Worm (Caenorhabditis elegans) whole organism, L3 larva: ENCODE measurements around the gene che-11.

Experiments used
- R02D3.7 ChIP-seq: fragments of 150-350 bp; optimal IDR thresholded peaks from 2 replicates; lab custom pipeline; 2014; ENCODE audit warnings: missing biosample characterization, missing genetic modification characterization
- ama-1 ChIP-seq: fragments of 150-350 bp; optimal IDR thresholded peaks from 2 replicates; lab custom pipeline; 2018
- ceh-16 ChIP-seq: sonication (generic microtip); optimal IDR thresholded peaks from 2 replicates; lab custom pipeline; 2017; ENCODE audit warnings: missing biosample characterization, missing genetic modification characterization
- ceh-82 ChIP-seq: fragments of 150-350 bp; optimal IDR thresholded peaks from 2 replicates; lab custom pipeline; 2014; ENCODE audit warnings: missing biosample characterization, missing genetic modification characterization
- ceh-9 ChIP-seq: sonication (generic microtip); optimal IDR thresholded peaks from 2 replicates; lab custom pipeline; 2018; ENCODE audit warnings: missing biosample characterization, missing genetic modification characterization
- egl-5 ChIP-seq: fragments of 150-350 bp; optimal IDR thresholded peaks from 2 replicates; lab custom pipeline; 2017; ENCODE audit warnings: missing biosample characterization, missing genetic modification reagents, missing genetic modification characterization, inconsistent platforms
- elt-1 ChIP-seq: fragments of 150-350 bp; optimal IDR thresholded peaks from 2 replicates; lab custom pipeline; 2014; ENCODE audit warnings: missing biosample characterization, missing genetic modification characterization
- elt-2 ChIP-seq: sonication (generic microtip); optimal IDR thresholded peaks from 2 replicates; lab custom pipeline; 2016; ENCODE audit warnings: missing genetic modification reagents, mild to moderate bottlenecking, missing genetic modification characterization, missing compliant biosample characterization
- eor-1 ChIP-seq, 2 experiments: fragments of 150-350 bp; optimal IDR thresholded peaks; 2 replicates each; lab custom pipeline; 2014 to 2018; ENCODE audit warnings: missing biosample characterization in 2 of 2, missing genetic modification characterization in 2 of 2
- fkh-10 ChIP-seq: sonication (generic microtip); optimal IDR thresholded peaks from 2 replicates; lab custom pipeline; 2017; ENCODE audit warnings: missing biosample characterization, missing genetic modification reagents, missing genetic modification characterization
- fkh-2 ChIP-seq: fragments of 150-350 bp; optimal IDR thresholded peaks from 2 replicates; lab custom pipeline; 2014; ENCODE audit warnings: missing biosample characterization, missing genetic modification reagents, missing genetic modification characterization
- hmg-11 ChIP-seq: sonication (generic microtip); optimal IDR thresholded peaks from 2 replicates; lab custom pipeline; 2016; ENCODE audit warnings: missing genetic modification characterization, missing compliant biosample characterization
- lin-39 ChIP-seq: fragments of 150-350 bp; optimal IDR thresholded peaks from 2 replicates; lab custom pipeline; 2018; ENCODE audit warnings: missing biosample characterization, missing genetic modification reagents, missing genetic modification characterization
- lsy-12 ChIP-seq: sonication (generic microtip); optimal IDR thresholded peaks from 2 replicates; lab custom pipeline; 2016; ENCODE audit warnings: mild to moderate bottlenecking, missing genetic modification characterization, missing compliant biosample characterization
- mml-1 ChIP-seq: fragments of 150-350 bp; sonication (generic microtip); optimal IDR thresholded peaks from 3 replicates; lab custom pipeline; 2014; ENCODE audit warnings: missing biosample characterization, missing genetic modification characterization
- nfya-1 ChIP-seq: sonication (generic microtip); optimal IDR thresholded peaks from 2 replicates; lab custom pipeline; 2017; ENCODE audit warnings: missing genetic modification characterization, mild to moderate bottlenecking, missing compliant biosample characterization, antibody characterized with exemption, moderate library complexity; ENCODE audit not compliant: insufficient read depth
- nhr-11 ChIP-seq: fragments of 150-350 bp; optimal IDR thresholded peaks from 2 replicates; lab custom pipeline; 2014; ENCODE audit warnings: missing biosample characterization, missing genetic modification characterization
- nhr-23 ChIP-seq: fragments of 150-350 bp; optimal IDR thresholded peaks from 2 replicates; lab custom pipeline; 2014; ENCODE audit warnings: missing biosample characterization, missing genetic modification reagents, missing genetic modification characterization
- nhr-25 ChIP-seq: sonication (generic microtip); optimal IDR thresholded peaks from 2 replicates; lab custom pipeline; 2017; ENCODE audit warnings: missing biosample characterization, missing genetic modification characterization
- nhr-28 ChIP-seq: fragments of 150-350 bp; optimal IDR thresholded peaks from 2 replicates; lab custom pipeline; 2014; ENCODE audit warnings: missing biosample characterization, missing genetic modification characterization
- pha-4 ChIP-seq: fragments of 150-350 bp; optimal IDR thresholded peaks from 2 replicates; lab custom pipeline; 2014; ENCODE audit warnings: missing biosample characterization, missing genetic modification reagents, missing genetic modification characterization
- sea-2 ChIP-seq: fragments of 150-350 bp; sonication (generic microtip); optimal IDR thresholded peaks from 4 replicates; lab custom pipeline; 2014; ENCODE audit warnings: missing biosample characterization, missing genetic modification reagents, missing genetic modification characterization
- tbx-2 ChIP-seq: sonication (generic microtip); optimal IDR thresholded peaks from 2 replicates; lab custom pipeline; 2016; ENCODE audit warnings: mild to moderate bottlenecking, missing genetic modification characterization, missing compliant biosample characterization
- unc-62 ChIP-seq: fragments of 150-350 bp; sonication (generic microtip); optimal IDR thresholded peaks from 4 replicates; lab custom pipeline; 2014; ENCODE audit warnings: missing biosample characterization, missing genetic modification reagents, missing genetic modification characterization
- ztf-11 ChIP-seq: fragments of 150-350 bp; optimal IDR thresholded peaks from 2 replicates; lab custom pipeline; 2014; ENCODE audit warnings: missing biosample characterization, missing genetic modification characterization
- ztf-4 ChIP-seq: fragments of 150-350 bp; optimal IDR thresholded peaks from 2 replicates; lab custom pipeline; 2014; ENCODE audit warnings: missing biosample characterization, missing genetic modification characterization

che-11 gene

DNA sequence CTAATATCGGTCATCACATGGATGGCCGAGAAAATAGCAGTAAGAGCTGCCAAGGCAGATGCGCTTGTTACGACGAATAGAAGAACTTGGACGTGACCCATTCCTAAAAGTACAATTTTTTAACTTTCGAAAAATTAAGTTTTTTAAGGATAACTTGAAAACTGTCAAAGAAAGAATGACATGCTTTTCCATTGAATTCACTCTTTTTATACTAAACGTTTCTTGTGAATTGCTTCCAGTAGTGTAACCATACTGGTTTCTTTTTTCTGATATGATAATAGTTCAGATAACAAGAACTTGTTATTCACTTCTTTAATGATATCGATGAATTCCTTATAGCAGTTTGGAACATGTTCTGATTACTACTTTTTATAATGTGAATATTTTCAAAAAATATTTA, 17.1 kb upstream of the che-11 start, which contains the start of gene col-37:
col-37 (minus strand) TSS at position 101 of the 400 bp plus-strand sequence.
- no peak for TF ChIP-seq sea-2
- no peak for TF ChIP-seq ztf-4
- no peak for TF ChIP-seq pha-4 (tag; lab: Kevin White, UChicago)
- no peak for TF ChIP-seq ztf-11
- TF ChIP-seq ceh-82 (tag; lab: Kevin White, UChicago), result no peak
- TF ChIP-seq elt-2, result no peak
- no peak for TF ChIP-seq tbx-2 (tag; lab: Kevin White, UChicago)
- no peak for TF ChIP-seq ama-1
- no peak for TF ChIP-seq fkh-10 (GFP tag; lab: Kevin White, UChicago)

DNA sequence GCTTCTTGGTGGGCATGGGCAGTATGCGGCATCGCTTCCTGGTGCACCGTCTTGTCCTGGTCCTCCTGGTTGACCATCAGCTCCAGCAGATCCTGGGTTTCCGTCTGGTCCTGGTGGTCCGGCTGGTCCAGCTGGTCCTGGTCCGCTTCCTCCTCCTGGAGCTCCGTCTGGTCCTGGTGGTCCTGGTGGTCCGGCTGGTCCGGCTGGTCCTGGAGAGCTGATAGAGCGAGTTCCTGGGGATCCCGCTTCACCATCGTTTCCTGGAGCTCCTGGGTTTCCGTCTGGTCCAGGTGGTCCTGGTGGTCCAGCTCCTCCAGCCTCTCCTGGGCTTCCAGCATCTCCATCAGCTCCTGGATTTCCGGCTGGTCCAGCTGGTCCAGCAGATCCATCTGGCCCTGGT, 16.5 kb upstream of the che-11 start:
- TF ChIP-seq nhr-23 (tag; lab: Kevin White, UChicago), result no peak
- no peak for TF ChIP-seq eor-1 (tag; optimal IDR thresholded peaks at IDR 0.05; lab: Kevin White, UChicago)

DNA sequence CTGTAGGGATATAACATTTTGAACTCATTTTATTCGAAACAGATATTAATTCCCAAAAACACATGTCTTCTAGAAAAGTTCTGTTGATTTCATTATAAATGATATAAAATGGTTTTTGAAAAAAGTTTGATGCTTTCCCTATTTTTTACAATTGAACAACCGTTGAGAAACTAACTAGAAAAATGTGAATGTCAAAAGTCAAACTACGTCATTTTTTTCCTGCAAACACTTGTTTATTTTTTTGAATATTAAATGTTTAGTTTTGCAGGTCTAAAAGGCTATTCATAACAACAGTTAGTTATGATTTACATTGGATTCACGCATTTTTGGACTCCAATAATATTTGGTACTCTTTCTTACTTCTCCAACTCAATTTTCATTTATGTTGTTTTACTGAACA, 12.4 kb upstream of the che-11 start, which contains the start of gene srj-4:
srj-4 (plus strand) TSS at position 301 of the 400 bp plus-strand sequence.
- no peak for TF ChIP-seq ceh-82 (tag; lab: Kevin White, UChicago)
- no peak for TF ChIP-seq ceh-9 (tag; lab: Kevin White, UChicago)
- TF ChIP-seq ama-1, result no peak
- no peak for TF ChIP-seq fkh-2 (tag; lab: Kevin White, UChicago)
- TF ChIP-seq elt-1 (tag; lab: Kevin White, UChicago), result no peak
- TF ChIP-seq, all 47 proteins: peak for 0

DNA sequence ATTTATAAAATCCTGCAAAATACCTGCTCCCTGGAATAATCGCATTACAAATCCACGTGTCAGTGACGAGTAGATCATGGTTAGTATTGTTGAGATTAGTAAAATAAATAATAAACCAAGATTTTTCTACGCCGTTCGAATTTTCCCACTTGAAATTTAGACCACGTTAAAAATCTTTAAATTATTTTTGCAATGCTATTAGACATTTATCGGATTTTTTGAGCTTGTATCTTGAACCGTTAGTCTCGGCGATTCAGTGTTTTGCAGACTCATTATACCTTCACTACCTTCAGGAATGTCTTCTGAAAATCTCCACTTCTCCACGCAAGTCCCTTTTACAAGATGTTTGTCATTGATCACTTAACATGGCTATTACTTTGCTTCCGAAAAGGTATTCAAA, 11.7 kb upstream of the che-11 start, which contains the start of gene C27A7.5:
C27A7.5 (minus strand) TSS at position 101 of the 400 bp plus-strand sequence.
- TF ChIP-seq nhr-28, result no peak
- no peak for TF ChIP-seq nhr-11 (tag; lab: Kevin White, UChicago)
- no peak for TF ChIP-seq nfya-1 (tag; lab: Kevin White, UChicago)

DNA sequence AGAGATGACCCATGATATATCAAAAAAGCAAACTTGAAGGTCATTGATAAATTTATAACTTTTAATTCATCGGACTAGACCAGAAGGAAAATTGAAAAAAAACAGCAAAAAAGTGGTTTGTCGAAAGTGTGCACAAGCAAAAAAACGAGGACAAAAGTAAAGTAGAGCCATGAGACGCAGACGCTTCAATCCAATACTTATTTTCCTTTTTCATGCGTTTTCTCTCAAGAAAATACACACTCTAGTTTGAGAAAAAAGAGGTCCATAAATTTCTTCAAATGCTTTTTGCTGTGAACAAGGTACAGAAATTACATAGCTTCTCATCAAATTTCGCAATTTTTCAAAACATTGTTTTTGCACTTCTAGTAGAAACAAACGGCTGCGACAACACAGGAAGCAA, 10.7 kb upstream of the che-11 start:
- no peak for TF ChIP-seq lin-39 (tag; lab: Kevin White, UChicago)
- no peak for TF ChIP-seq fkh-10 (GFP tag; lab: Kevin White, UChicago)
- TF ChIP-seq unc-62 (GFP tag; lab: Kevin White, UChicago), result no peak
- peak; percentile 34 for TF ChIP-seq hmg-11 (tag; lab: Kevin White, UChicago)
- no peak for TF ChIP-seq mml-1
- TF ChIP-seq nfya-1 (tag; lab: Kevin White, UChicago), result peak; percentile 15
- TF ChIP-seq tbx-2 (tag; lab: Kevin White, UChicago), result no peak
- TF ChIP-seq, all 47 proteins: peak for 2

DNA sequence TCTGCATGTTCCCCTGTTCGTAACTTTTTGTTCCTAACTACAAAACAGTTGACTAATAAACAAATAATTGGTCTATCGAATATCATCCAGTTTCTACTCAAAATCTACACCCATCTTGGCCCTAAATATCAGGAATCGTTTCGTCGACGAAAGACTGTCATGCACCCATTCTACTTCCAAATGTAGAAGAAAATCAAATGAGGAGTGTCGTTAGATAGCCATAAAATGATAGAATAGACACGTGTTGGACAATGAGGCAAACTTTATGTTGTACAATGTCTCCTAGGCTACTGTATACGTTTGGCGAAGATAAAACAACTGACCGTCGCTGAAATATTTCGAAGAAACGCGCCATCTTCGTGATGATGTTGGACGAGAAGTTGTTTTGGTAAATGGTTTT, 9.5 kb upstream of the che-11 start:
- no peak for TF ChIP-seq sea-2
- no peak for TF ChIP-seq lsy-12 (tag; lab: Kevin White, UChicago)
- peak; percentile 35 for TF ChIP-seq egl-5 (tag; lab: Kevin White, UChicago)
- TF ChIP-seq nhr-25, result peak; percentile 51

DNA sequence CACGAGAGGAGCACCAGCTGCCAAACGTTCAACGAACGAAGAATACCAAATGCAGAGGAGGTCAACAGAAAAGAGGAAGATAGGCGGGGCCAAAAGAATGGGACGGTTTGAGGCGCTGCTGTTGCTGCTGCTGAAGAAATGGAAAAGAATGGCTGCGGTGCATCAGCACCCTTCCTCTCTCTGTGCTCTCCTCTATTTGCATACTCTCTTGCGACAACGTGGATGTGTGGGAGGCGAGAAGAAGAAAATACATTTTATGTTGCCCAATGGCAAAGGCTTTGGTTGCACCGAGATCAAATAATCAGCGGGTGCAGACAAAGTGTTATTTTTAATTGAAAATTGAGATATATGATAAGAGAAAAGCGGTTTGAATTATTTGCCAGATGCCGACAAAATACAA, 7.9 kb upstream of the che-11 start:
- TF ChIP-seq nfya-1 (tag; lab: Kevin White, UChicago) (peak; percentile 25), hmg-11 (tag; lab: Kevin White, UChicago) (no peak)
- TF ChIP-seq, all 47 proteins: peak for 1

DNA sequence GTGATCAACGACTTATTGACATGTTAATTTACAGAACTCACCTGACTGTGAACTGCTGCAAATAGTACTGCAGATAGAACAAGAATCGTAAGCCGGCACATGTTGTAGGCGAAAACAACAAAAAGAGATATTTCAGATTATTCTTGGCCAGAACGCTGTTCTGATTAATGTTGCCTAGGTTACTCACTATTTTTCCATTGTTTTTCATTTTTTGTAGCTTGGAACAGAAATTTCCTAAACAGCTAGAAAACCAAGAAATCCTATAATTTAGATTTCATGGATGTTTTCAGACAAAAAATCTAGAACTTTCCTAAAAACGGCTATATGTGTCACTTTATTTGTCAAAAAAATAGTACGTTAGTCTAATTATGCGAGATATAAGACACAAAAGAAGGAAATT, 4.0 kb upstream of the che-11 start, which contains the start of gene C27A7.9:
C27A7.9 (minus strand) TSS at position 101 of the 400 bp plus-strand sequence.
- TF ChIP-seq hmg-11 (tag; lab: Kevin White, UChicago), result no peak
- no peak for TF ChIP-seq pha-4 (tag; lab: Kevin White, UChicago)
- no peak for TF ChIP-seq nhr-28
- no peak for TF ChIP-seq ceh-16 (tag; lab: Kevin White, UChicago)
- TF ChIP-seq eor-1 (tag; optimal IDR thresholded peaks at IDR 0.05; lab: Kevin White, UChicago), result no peak
- no peak for TF ChIP-seq R02D3.7
- no peak for TF ChIP-seq fkh-2 (tag; lab: Kevin White, UChicago)
